Worm (Caenorhabditis elegans): Measurements from ENCODE around the gene E04F6.9.

- TF ChIP-seq W03F9.2 (tag; optimal IDR thresholded peaks at IDR 0.05) (no peak), dao-5 (tag; optimal IDR thresholded peaks at IDR 0.05) (no peak), him-1 (tag; optimal IDR thresholded peaks at IDR 0.05) (no peak)
Observed at ce11 chrII:7189120-7189519, 22.8 kb downstream of the E04F6.9 start, which contains the start of gene E04F6.4.
